Fruit fly (Drosophila melanogaster) whole organism, pupa: Measurements from ENCODE around the gene CG31343.

Experiments used
- CG10348 ChIP-seq: fragments of 200-800 bp; sonication (Bioruptor generic); IDR thresholded peaks from 2 replicates; pipeline ENCODE4 v1.3.6; 2022; ENCODE audit warnings: missing biosample characterization, missing genetic modification characterization
- CG12605 ChIP-seq: fragments of 200-800 bp; sonication (Bioruptor generic); IDR thresholded peaks from 2 replicates; pipeline ENCODE4 v1.3.6; 2022; ENCODE audit warnings: missing biosample characterization, missing genetic modification characterization
- CG13204 ChIP-seq: fragments of 200-800 bp; sonication (Bioruptor generic); optimal IDR thresholded peaks from 2 replicates; lab custom pipeline; 2018; ENCODE audit warnings: missing biosample characterization, mild to moderate bottlenecking, missing genetic modification characterization, moderate library complexity
- CG14655 ChIP-seq: fragments of 200-800 bp; sonication (Bioruptor generic); optimal IDR thresholded peaks from 3 replicates; lab custom pipeline; 2017; ENCODE audit warnings: mild to moderate bottlenecking, missing biosample characterization, missing genetic modification reagents, missing genetic modification characterization
- CG15710 ChIP-seq: fragments of 200-800 bp; sonication (Bioruptor generic); optimal IDR thresholded peaks from 2 replicates; lab custom pipeline; 2018; ENCODE audit warnings: missing biosample characterization, mild to moderate bottlenecking, missing genetic modification characterization, moderate library complexity
- CG17806 ChIP-seq: fragments of 200-800 bp; sonication (Bioruptor generic); optimal IDR thresholded peaks from 2 replicates; lab custom pipeline; 2018; ENCODE audit warnings: missing biosample characterization, mild to moderate bottlenecking, missing genetic modification characterization, moderate library complexity
- CG32121 ChIP-seq: fragments of 200-800 bp; sonication (Bioruptor generic); IDR thresholded peaks from 2 replicates; pipeline ENCODE4 v1.3.6; 2022; ENCODE audit warnings: missing biosample characterization, missing genetic modification characterization
- CG34367 ChIP-seq: fragments of 200-800 bp; sonication (Bioruptor generic); optimal IDR thresholded peaks from 2 replicates; lab custom pipeline; 2018; ENCODE audit warnings: missing biosample characterization, mild to moderate bottlenecking, missing genetic modification characterization
- CG4496 ChIP-seq: fragments of 200-800 bp; sonication (Bioruptor generic); IDR thresholded peaks from 3 replicates; pipeline ENCODE4 v1.3.6; 2022; ENCODE audit warnings: missing biosample characterization, missing genetic modification characterization
- CG8159 ChIP-seq: fragments of 200-800 bp; sonication (Bioruptor generic); optimal IDR thresholded peaks from 3 replicates; lab custom pipeline; 2018; ENCODE audit warnings: missing biosample characterization, mild to moderate bottlenecking, missing genetic modification characterization, moderate library complexity
- CG8301 ChIP-seq: fragments of 200-800 bp; sonication (Bioruptor generic); optimal IDR thresholded peaks from 2 replicates; lab custom pipeline; 2018; ENCODE audit warnings: missing biosample characterization, mild to moderate bottlenecking, missing genetic modification characterization
- CG9948 ChIP-seq: fragments of 200-800 bp; sonication (Bioruptor generic); optimal IDR thresholded peaks from 2 replicates; lab custom pipeline; 2018; ENCODE audit warnings: missing biosample characterization, mild to moderate bottlenecking, missing genetic modification characterization, moderate library complexity
- D1 ChIP-seq: fragments of 200-800 bp; sonication (Bioruptor generic); optimal IDR thresholded peaks from 2 replicates; lab custom pipeline; 2018; ENCODE audit warnings: missing biosample characterization, mild to moderate bottlenecking, missing genetic modification characterization, moderate library complexity
- EcR ChIP-seq: fragments of 200-800 bp; sonication (Bioruptor generic); optimal IDR thresholded peaks from 3 replicates; lab custom pipeline; 2019; ENCODE audit warnings: missing biosample characterization, missing genetic modification characterization, mild to moderate bottlenecking, moderate library complexity, missing genetic modification reagents
- Ets98B ChIP-seq: fragments of 200-800 bp; sonication (Bioruptor generic); IDR thresholded peaks from 2 replicates; pipeline ENCODE4 v1.3.6; 2022; ENCODE audit warnings: missing biosample characterization, missing genetic modification characterization
- Pif1A ChIP-seq: fragments of 200-800 bp; sonication (Bioruptor generic); optimal IDR thresholded peaks from 3 replicates; lab custom pipeline; 2016; ENCODE audit warnings: missing biosample characterization, missing genetic modification characterization
- Pif1B ChIP-seq: fragments of 200-800 bp; sonication (Bioruptor generic); optimal IDR thresholded peaks from 3 replicates; lab custom pipeline; 2016; ENCODE audit warnings: missing biosample characterization, missing genetic modification characterization
- Snoo ChIP-seq: fragments of 200-800 bp; sonication (Bioruptor generic); optimal IDR thresholded peaks from 3 replicates; lab custom pipeline; 2017; ENCODE audit warnings: missing biosample characterization, mild to moderate bottlenecking, missing genetic modification characterization, inconsistent platforms
- fd96Ca ChIP-seq: fragments of 200-800 bp; sonication (Bioruptor generic); IDR thresholded peaks from 3 replicates; pipeline ENCODE4 v1.3.6; 2022; ENCODE audit warnings: missing biosample characterization, missing genetic modification characterization
- gl ChIP-seq: fragments of 200-800 bp; sonication (Bioruptor generic); optimal IDR thresholded peaks from 2 replicates; lab custom pipeline; 2018; ENCODE audit warnings: missing biosample characterization, mild to moderate bottlenecking, missing genetic modification characterization
- rn ChIP-seq: fragments of 200-800 bp; sonication (Bioruptor generic); IDR thresholded peaks from 2 replicates; pipeline ENCODE4 v1.3.6; 2022; ENCODE audit warnings: missing biosample characterization, missing genetic modification characterization

The CG31343 gene

DNA sequence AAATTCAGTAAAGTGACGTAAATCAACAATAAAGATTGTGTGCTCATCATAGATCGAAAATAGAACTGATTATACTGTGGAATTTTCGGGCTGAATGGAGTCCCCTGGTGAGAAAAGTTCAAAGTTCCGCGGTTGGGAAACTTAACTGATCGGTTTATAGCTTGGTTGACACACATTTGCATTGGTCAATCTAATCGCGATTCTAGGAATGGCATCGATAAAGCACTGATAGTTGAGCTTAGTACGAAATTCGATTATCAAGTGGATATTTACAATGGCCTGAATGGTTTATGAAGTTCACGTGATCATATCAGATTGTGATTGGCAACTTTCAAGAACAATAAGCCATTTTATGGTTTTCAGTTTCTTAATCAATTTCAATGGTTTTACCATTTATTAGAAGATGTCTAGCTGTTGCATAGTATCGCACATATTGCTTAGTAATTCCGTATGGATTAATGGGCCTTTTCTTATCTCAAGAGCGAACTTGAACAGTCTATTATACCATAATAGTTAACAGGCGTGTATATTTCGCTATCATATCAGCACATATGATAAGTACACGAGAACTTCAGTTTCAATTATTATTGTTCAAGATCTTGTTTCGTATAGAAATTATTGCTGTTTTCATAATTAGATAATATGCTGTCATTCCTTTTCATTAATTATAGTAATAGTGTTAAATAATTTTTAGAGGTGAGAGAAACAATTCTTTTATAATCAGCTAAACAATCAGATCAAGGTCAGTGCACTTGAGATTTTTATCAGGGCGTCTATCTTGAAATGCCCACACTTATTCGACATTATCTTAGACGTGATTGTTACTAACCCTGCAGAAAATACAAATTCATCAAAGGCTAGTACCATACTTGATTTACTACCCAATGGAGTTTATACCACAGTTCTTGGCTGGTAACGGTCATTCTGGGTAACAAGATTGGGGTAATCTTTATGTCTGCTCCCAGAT, 4.2 kb downstream of the CG31343 start, which contains the start of gene CG31233:
TSS of gene CG31233 (plus strand) at position 900 of the 967 bp plus-strand sequence.
- TF ChIP-seq CG8159 (tag; lab: Kevin White, UChicago), result no peak

DNA sequence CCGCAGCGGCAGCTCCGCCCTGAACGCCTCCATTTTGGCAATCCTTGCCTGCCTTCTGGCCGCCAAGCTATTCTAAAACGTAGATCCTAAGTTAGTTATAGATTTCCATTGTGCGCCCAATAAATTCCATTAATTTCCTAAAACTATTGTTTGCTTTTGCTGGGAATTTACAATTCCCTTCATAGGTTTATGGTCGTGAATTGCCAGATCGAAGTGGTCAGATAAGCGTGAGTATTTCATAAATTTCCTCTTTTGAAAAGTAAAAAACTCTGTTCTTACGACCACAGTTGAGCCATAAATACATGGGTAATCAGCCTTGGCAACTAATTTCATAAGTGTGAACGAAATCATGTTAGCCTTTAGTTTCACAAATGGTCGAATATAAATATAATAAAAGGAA, 8.0 kb downstream of the CG31343 start:
- TF ChIP-seq CG14655 (GFP tag; lab: Kevin White, UChicago), result no peak
- TF ChIP-seq Pif1A (GFP tag; lab: Kevin White, UChicago), result no peak
- no peak for TF ChIP-seq Pif1B
- TF ChIP-seq CG12605 (GFP tag; lab: Robert Waterston, UW), result no peak
- no peak for TF ChIP-seq CG13204 (GFP tag; lab: Kevin White, UChicago)
- no peak for TF ChIP-seq CG8301
- TF ChIP-seq gl, result no peak
- TF ChIP-seq rn, result no peak
- no peak for TF ChIP-seq Ets98B (GFP tag; lab: Robert Waterston, UW)
- no peak for TF ChIP-seq CG32121 (GFP tag; lab: Robert Waterston, UW)
- TF ChIP-seq D1 (tag; lab: Kevin White, UChicago), result no peak
- TF ChIP-seq CG34367 (tag; lab: Kevin White, UChicago), result no peak
- TF ChIP-seq Snoo (tag; lab: Kevin White, UChicago), result no peak
- TF ChIP-seq CG4496 (GFP tag; lab: Robert Waterston, UW), result no peak
- TF ChIP-seq CG10348 (GFP tag; lab: Robert Waterston, UW), result no peak
- TF ChIP-seq CG15710 (tag; lab: Kevin White, UChicago), result no peak
- no peak for TF ChIP-seq EcR
- no peak for TF ChIP-seq fd96Ca (GFP tag; lab: Robert Waterston, UW)
- TF ChIP-seq CG8159 (tag; lab: Kevin White, UChicago), result no peak

DNA sequence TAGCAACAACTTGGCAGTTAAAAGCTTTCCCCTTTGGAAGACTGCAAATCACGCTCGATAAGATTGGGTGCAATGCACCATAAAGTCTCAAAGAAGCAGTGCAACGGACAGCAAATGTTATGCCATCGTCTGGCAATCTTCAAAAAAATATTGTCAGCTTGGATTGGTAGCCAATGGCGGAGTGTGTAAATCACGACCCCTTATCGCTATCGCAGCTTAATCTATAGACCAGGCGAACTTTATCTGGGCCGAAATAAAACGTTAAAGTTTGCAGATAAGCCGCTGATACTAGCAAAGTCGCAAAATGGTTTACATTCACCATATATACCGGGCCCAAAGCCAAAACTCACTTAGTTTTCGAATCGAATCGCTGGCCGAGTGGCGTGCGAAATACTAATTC, 8.9 kb downstream of the CG31343 start, which contains the start of gene CG31198:
TSS of gene CG31198 (plus strand) at position 351 of the 400 bp plus-strand sequence.
- TF ChIP-seq Snoo (tag; lab: Kevin White, UChicago) (no peak), CG17806 (tag; lab: Kevin White, UChicago) (no peak), CG4496 (GFP tag; lab: Robert Waterston, UW) (no peak), Ets98B (GFP tag; lab: Robert Waterston, UW) (no peak), CG15710 (tag; lab: Kevin White, UChicago) (no peak), CG8301 (no peak), CG8159 (tag; lab: Kevin White, UChicago) (no peak), CG34367 (tag; lab: Kevin White, UChicago) (no peak)

DNA sequence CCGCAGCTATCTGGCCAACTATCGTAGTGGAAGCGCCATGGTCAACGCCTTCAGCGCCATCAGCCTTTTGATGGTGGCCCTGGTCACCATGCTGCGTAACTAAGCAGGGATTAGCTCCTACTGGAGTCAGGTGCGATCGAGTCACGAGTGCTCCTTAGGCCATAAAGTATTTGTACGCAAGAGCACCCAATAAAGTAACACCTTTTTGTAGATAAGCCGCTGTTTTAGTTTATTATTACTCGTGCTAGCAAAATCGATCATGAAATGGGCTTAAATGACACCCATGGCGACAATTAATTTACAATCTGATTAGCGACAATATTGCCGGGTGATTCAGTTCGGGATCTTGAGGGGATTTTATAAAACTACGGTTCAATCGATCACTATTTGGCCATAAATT, 12.5 kb downstream of the CG31343 start:
- TF ChIP-seq CG9948 (tag; lab: Kevin White, UChicago) (no peak), CG8301 (no peak), gl (no peak), CG13204 (GFP tag; lab: Kevin White, UChicago) (no peak), fd96Ca (GFP tag; lab: Robert Waterston, UW) (no peak), Snoo (tag; lab: Kevin White, UChicago) (no peak)

DNA sequence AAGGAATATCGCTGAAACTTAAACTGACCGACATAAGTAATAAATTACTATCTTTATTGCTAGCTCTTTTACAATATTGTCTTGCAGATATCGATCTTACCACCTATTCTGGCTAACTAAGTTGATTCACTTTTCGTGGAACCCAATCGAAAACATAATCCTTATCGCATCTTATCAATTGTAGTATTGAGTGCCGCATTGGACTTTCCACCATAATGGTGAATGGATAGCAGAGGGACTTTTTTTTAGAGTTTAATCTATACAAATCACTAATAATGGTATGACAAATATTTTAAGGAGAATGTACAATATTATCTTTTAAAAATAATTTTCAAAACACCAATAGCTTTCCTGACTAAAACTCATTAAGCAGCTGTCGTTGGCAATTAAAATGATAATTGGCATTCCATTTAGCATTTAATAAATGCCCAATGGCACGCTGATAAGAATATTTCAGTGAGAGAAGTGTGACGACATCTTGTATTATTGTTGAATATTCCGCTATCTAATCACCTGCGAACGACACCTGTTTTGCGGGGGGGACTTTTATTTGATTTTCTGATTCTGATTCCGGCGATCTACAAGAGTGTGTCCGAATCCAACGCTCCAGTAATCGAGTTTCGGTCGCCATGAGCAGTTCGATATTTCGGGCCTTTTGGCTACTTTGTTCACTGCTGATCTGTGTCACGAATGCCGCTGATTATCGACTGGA, 13.2 kb downstream of the CG31343 start, which contains the start of gene CG42335:
TSS of gene CG42335 (plus strand) at position 620 of the 712 bp plus-strand sequence.
- TF ChIP-seq CG34367 (tag; lab: Kevin White, UChicago) (no peak), CG4496 (GFP tag; lab: Robert Waterston, UW) (no peak), Pif1A (GFP tag; lab: Kevin White, UChicago) (no peak), CG32121 (GFP tag; lab: Robert Waterston, UW) (no peak), CG10348 (GFP tag; lab: Robert Waterston, UW) (no peak), CG15710 (tag; lab: Kevin White, UChicago) (no peak), D1 (tag; lab: Kevin White, UChicago) (no peak)
- TF ChIP-seq, all 21 proteins: peak for 0

DNA sequence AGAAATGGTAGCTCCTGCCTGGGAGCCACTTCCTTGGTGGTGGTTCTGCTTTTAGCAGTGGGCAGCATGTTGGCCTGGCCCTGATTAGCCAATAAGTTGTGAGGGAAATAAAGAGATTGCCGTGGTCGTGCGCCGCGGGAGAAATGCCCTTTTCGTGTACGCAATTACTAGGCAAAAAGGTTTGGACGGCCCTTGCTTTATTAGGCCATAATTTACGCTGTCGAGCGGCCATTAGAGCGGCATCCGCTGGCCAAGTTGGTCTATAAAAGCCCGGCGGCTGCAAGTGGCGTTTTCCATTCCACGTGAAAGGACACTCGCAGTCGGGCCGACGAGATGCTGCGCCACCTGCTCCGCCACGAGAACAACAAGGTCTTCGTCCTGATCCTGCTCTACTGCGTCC, 24.2 kb downstream of the CG31343 start, which contains the start of gene Burs:
TSS of gene Burs (plus strand) at position 301 of the 400 bp plus-strand sequence.
- TF ChIP-seq Pif1B (no peak), EcR (no peak), CG15710 (tag; lab: Kevin White, UChicago) (no peak)
- TF ChIP-seq, all 21 proteins: peak for 0
